Worm (Caenorhabditis elegans) whole organism, young adult: ENCODE data around the gene com-1.

Experiments
- B0261.1 ChIP-seq: sonication (generic microtip); optimal IDR thresholded peaks from 2 replicates; lab custom pipeline; 2016; ENCODE audit warnings: mild to moderate bottlenecking, missing genetic modification characterization, moderate library complexity, missing compliant biosample characterization
- C17E4.6 ChIP-seq: fragments of 200-800 bp; sonication (Bioruptor generic); IDR thresholded peaks from 2 replicates; pipeline ENCODE4 v1.3.6; 2022; ENCODE audit warnings: missing genetic modification reagents, missing genetic modification characterization, missing compliant biosample characterization
- D2030.7 ChIP-seq: fragments of 200-800 bp; sonication (Bioruptor generic); IDR thresholded peaks from 2 replicates; pipeline ENCODE4 v1.3.6; 2022; ENCODE audit warnings: missing genetic modification reagents, missing genetic modification characterization, missing compliant biosample characterization
- F10E7.11 ChIP-seq: sonication (generic microtip); optimal IDR thresholded peaks from 2 replicates; lab custom pipeline; 2017; ENCODE audit warnings: mild to moderate bottlenecking, missing genetic modification characterization, moderate library complexity, missing compliant biosample characterization
- F23B12.7 ChIP-seq: sonication (generic microtip); optimal IDR thresholded peaks from 2 replicates; lab custom pipeline; 2017; ENCODE audit warnings: missing genetic modification characterization, mild to moderate bottlenecking, missing compliant biosample characterization, antibody characterized with exemption, moderate library complexity; ENCODE audit not compliant: insufficient read depth
- F52B5.7 ChIP-seq: sonication (generic microtip); optimal IDR thresholded peaks from 2 replicates; lab custom pipeline; 2016; ENCODE audit warnings: mild to moderate bottlenecking, missing genetic modification characterization, missing compliant biosample characterization
- T07F8.4 ChIP-seq: sonication (generic microtip); optimal IDR thresholded peaks from 2 replicates; lab custom pipeline; 2016; ENCODE audit warnings: mild to moderate bottlenecking, missing genetic modification characterization, moderate library complexity, missing compliant biosample characterization
- ama-1 ChIP-seq, 3 experiments: fragments of 150-350 bp in 1 of 3; sonication (generic microtip) in 2 of 3; optimal IDR thresholded peaks; 2 replicates each; lab custom pipeline; 2014 to 2018; ENCODE audit warnings: missing biosample characterization in 2 of 3, missing genetic modification characterization in 2 of 3, missing genetic modification reagents in 2 of 3
- bed-2 ChIP-seq: fragments of 200-800 bp; sonication (Bioruptor generic); IDR thresholded peaks from 2 replicates; pipeline ENCODE4 v1.3.6; 2022; ENCODE audit warnings: missing genetic modification reagents, missing genetic modification characterization, missing compliant biosample characterization
- ccch-3 ChIP-seq: fragments of 200-800 bp; sonication (Bioruptor generic); optimal IDR thresholded peaks from 2 replicates; lab custom pipeline; 2018; ENCODE audit warnings: mild to moderate bottlenecking, missing genetic modification characterization, missing compliant biosample characterization
- cebp-2 ChIP-seq: fragments of 200-800 bp; sonication (Bioruptor generic); IDR thresholded peaks from 2 replicates; pipeline ENCODE4 v1.3.6; 2022; ENCODE audit warnings: missing genetic modification characterization, missing compliant biosample characterization
- egrh-3 ChIP-seq: fragments of 200-800 bp; sonication (Bioruptor generic); IDR thresholded peaks from 2 replicates; pipeline ENCODE4 v1.3.6; 2022; ENCODE audit warnings: missing genetic modification reagents, missing genetic modification characterization, missing compliant biosample characterization
- ets-4 ChIP-seq: fragments of 200-800 bp; sonication (Bioruptor generic); optimal IDR thresholded peaks from 2 replicates; lab custom pipeline; 2018; ENCODE audit warnings: mild to moderate bottlenecking, missing genetic modification characterization, missing compliant biosample characterization
- hmg-1.2 ChIP-seq: fragments of 200-800 bp; sonication (Bioruptor generic); IDR thresholded peaks from 2 replicates; pipeline ENCODE4 v1.3.6; 2022; ENCODE audit warnings: missing genetic modification reagents, missing genetic modification characterization, missing compliant biosample characterization
- hrde-1 ChIP-seq: sonication (generic microtip); optimal IDR thresholded peaks from 2 replicates; lab custom pipeline; 2016; ENCODE audit warnings: missing genetic modification characterization, mild to moderate bottlenecking, missing compliant biosample characterization, moderate library complexity, missing genotype, missing genetic modification reagents, borderline replicate concordance
- madf-10 ChIP-seq: sonication (generic microtip); optimal IDR thresholded peaks from 2 replicates; lab custom pipeline; 2016; ENCODE audit warnings: mild to moderate bottlenecking, missing genetic modification characterization, missing compliant biosample characterization
- madf-6 ChIP-seq: fragments of 200-800 bp; sonication (Bioruptor generic); IDR thresholded peaks from 2 replicates; pipeline ENCODE4 v1.3.6; 2022; ENCODE audit warnings: missing genetic modification reagents, missing genetic modification characterization, missing compliant biosample characterization
- mcd-1 ChIP-seq: fragments of 200-800 bp; sonication (Bioruptor generic); IDR thresholded peaks from 2 replicates; pipeline ENCODE4 v1.3.6; 2022; ENCODE audit warnings: missing genetic modification reagents, missing genetic modification characterization, missing compliant biosample characterization
- mxl-1 ChIP-seq: sonication (generic microtip); optimal IDR thresholded peaks from 2 replicates; lab custom pipeline; 2016; ENCODE audit warnings: missing genetic modification characterization, missing compliant biosample characterization
- nfya-2 ChIP-seq: fragments of 200-800 bp; sonication (Bioruptor generic); IDR thresholded peaks from 2 replicates; pipeline ENCODE4 v1.3.6; 2022; ENCODE audit warnings: missing genetic modification reagents, missing genetic modification characterization, missing compliant biosample characterization
- nhr-90 ChIP-seq: sonication (generic microtip); optimal IDR thresholded peaks from 2 replicates; lab custom pipeline; 2016; ENCODE audit warnings: missing genotype, mild to moderate bottlenecking, missing genetic modification characterization, missing compliant biosample characterization
- pha-4 ChIP-seq: fragments of 150-350 bp; sonication (generic microtip); optimal IDR thresholded peaks from 2 replicates; lab custom pipeline; 2014; ENCODE audit warnings: missing biosample characterization, missing genetic modification reagents, missing genetic modification characterization
- sdz-38 ChIP-seq: sonication (generic microtip); optimal IDR thresholded peaks from 2 replicates; lab custom pipeline; 2016; ENCODE audit warnings: missing genotype, missing genetic modification characterization, missing compliant biosample characterization
- snpc-1.3 ChIP-seq: sonication (generic microtip); optimal IDR thresholded peaks from 2 replicates; lab custom pipeline; 2017; ENCODE audit warnings: missing genetic modification characterization, mild to moderate bottlenecking, missing compliant biosample characterization, antibody characterized with exemption, moderate library complexity, missing genotype, missing genetic modification reagents; ENCODE audit not compliant: insufficient read depth
- snpc-3.4 ChIP-seq: sonication (generic microtip); optimal IDR thresholded peaks from 2 replicates; lab custom pipeline; 2017; ENCODE audit warnings: missing genetic modification characterization, mild to moderate bottlenecking, missing compliant biosample characterization, antibody characterized with exemption, moderate library complexity, missing genotype, missing genetic modification reagents
- unc-62 ChIP-seq: fragments of 150-350 bp; optimal IDR thresholded peaks from 2 replicates; lab custom pipeline; 2014; ENCODE audit warnings: missing biosample characterization, missing genetic modification reagents, missing genetic modification characterization
- zfh-2 ChIP-seq: fragments of 200-800 bp; sonication (Bioruptor generic); conservative IDR thresholded peaks from 2 replicates; pipeline ENCODE4 v1.3.6; 2022; ENCODE audit warnings: missing genetic modification reagents, missing genetic modification characterization, missing compliant biosample characterization
- ztf-22 ChIP-seq: fragments of 200-800 bp; sonication (Bioruptor generic); optimal IDR thresholded peaks from 2 replicates; lab custom pipeline; 2018; ENCODE audit warnings: mild to moderate bottlenecking, missing genetic modification characterization, moderate library complexity, missing compliant biosample characterization
- ztf-26 ChIP-seq: sonication (generic microtip); optimal IDR thresholded peaks from 2 replicates; lab custom pipeline; 2017; ENCODE audit warnings: missing genetic modification characterization, missing compliant biosample characterization
- ztf-28 ChIP-seq: fragments of 200-800 bp; sonication (Bioruptor generic); IDR thresholded peaks from 2 replicates; pipeline ENCODE4 v1.3.6; 2022; ENCODE audit warnings: missing genetic modification reagents, missing genetic modification characterization, missing compliant biosample characterization

The com-1 gene

ce11 chrIII:10935944-10936343 lies 39.8 kb downstream of the com-1 start, which contains the start of gene rle-1 (continued):
- TF ChIP-seq B0261.1 (tag; lab: Kevin White, UChicago) (no peak), F52B5.7 (tag; lab: Kevin White, UChicago) (no peak)

ce11 chrIII:10939184-10939583 lies 43.0 kb downstream of the com-1 start:
- TF ChIP-seq egrh-3 (GFP tag; lab: Robert Waterston, UW), result peak; percentile 59; the same call in 1 of the 2 replicates
- no peak for TF ChIP-seq hrde-1 (tag; lab: Kevin White, UChicago)
- TF ChIP-seq zfh-2 (GFP tag; lab: Robert Waterston, UW), result peak; percentile 81
- TF ChIP-seq snpc-1.3 (tag; lab: Kevin White, UChicago), result no peak
- no peak for TF ChIP-seq F10E7.11 (tag; lab: Kevin White, UChicago)

DNA sequence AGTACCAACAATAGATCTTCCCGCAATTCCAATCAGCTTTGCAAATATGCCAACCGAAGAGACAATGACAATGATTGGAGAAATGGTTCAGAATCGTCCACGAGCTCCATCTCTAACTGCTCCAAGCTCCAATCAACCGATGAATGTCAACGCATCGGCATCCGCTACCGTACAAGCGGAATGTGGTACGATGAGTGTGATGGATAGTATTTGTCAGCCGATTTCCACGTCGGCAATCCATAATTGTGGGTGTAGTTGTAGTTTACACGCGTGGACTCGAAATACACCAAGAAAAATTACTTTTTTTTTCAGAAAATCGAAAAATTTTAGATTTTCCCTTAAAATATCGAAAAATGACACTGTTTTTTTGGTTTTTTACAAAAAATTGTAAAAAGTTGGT lies 46.7 kb downstream of the com-1 start:
- TF ChIP-seq mxl-1, result no peak
- no peak for TF ChIP-seq ccch-3 (GFP tag; lab: Kevin White, UChicago)
- TF ChIP-seq hmg-1.2, result no peak
- no peak for TF ChIP-seq mcd-1 (GFP tag; lab: Robert Waterston, UW)
- no peak for TF ChIP-seq snpc-3.4 (tag; lab: Kevin White, UChicago)
- no peak for TF ChIP-seq T07F8.4 (tag; lab: Kevin White, UChicago)
- no peak for TF ChIP-seq D2030.7 (GFP tag; lab: Robert Waterston, UW)
- no peak for TF ChIP-seq nhr-90 (tag; lab: Kevin White, UChicago)
- TF ChIP-seq ets-4 (GFP tag; lab: Kevin White, UChicago), result no peak
- TF ChIP-seq sdz-38 (tag; lab: Kevin White, UChicago), result no peak
- TF ChIP-seq unc-62 (GFP tag; lab: Kevin White, UChicago), result no peak
- no peak for TF ChIP-seq bed-2
- TF ChIP-seq madf-10 (tag; lab: Kevin White, UChicago), result no peak
- no peak for TF ChIP-seq ztf-26 (tag; lab: Kevin White, UChicago)

DNA sequence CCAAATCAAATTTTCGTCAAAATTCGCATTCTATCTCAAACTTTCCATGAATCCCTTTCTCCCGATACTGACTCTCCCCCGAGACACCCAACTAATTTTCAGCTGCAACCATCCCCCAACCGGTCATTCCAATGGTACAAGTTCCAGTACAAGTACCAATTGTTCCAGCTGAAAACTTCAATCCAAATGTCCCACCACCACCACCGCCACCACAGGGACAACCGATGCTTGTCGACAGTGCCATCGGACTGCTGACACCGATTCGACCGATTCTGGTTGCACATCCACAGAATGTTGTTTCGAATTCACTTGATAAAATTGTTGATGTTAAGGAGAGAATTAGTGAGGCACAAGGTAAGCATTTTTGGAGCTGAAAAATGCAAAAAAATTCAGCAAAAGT lies 49.4 kb downstream of the com-1 start:
- TF ChIP-seq madf-6 (no peak), C17E4.6 (GFP tag; lab: Robert Waterston, UW) (no peak), ama-1 (optimal IDR thresholded peaks at IDR 0.05; lab: Kevin White, UChicago) (no peak), ama-1 (GFP tag; optimal IDR thresholded peaks at IDR 0.05; lab: Kevin White, UChicago) (no peak), nfya-2 (GFP tag; lab: Robert Waterston, UW) (no peak), ztf-28 (GFP tag; lab: Robert Waterston, UW) (no peak), cebp-2 (GFP tag; lab: Robert Waterston, UW) (no peak), ztf-22 (no peak), pha-4 (tag; lab: Kevin White, UChicago) (no peak), F23B12.7 (no peak), hmg-1.2 (no peak)

DNA sequence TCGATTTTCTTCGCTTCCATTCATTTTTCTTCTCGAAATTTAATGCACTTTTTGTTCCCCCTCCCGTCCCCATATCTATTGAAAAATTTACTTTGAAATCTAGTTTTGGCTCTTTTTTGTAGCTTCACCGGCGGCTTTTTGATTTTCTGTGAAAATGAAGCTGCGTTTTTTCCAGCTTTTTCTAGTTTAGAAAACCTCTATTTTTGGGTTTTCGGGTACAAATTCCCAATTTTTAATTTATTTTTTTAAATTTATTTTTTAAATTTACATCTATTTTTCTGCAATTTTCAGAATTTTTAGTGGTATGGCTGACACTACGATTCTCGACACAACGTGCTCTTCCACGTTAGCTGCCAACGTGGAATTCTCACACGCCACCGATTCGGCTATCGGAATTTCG lies 51.0 kb downstream of the com-1 start, which contains the start of gene strd-1:
Gene strd-1 (plus strand): TSS at position 301 of the 400 bp plus-strand sequence.
- TF ChIP-seq cebp-2 (GFP tag; lab: Robert Waterston, UW), result no peak
- TF ChIP-seq ets-4 (GFP tag; lab: Kevin White, UChicago), result no peak
